Fruit fly (Drosophila melanogaster) whole organism, embryonic: ENCODE measurements around the gene CG4338.
A peak's percentile ranks its signal among the peaks of the same experiment; 100 is the strongest.

Source experiments
- Adf1 ChIP-seq: fragments of 200-800 bp; sonication (Bioruptor generic); IDR thresholded peaks from 2 replicates; pipeline ENCODE4 v1.3.6; 2022; ENCODE audit warnings: missing biosample characterization, missing genetic modification characterization
- B-H2 ChIP-seq: fragments of 200-800 bp; sonication (Bioruptor generic); optimal IDR thresholded peaks from 2 replicates; lab custom pipeline; 2018; ENCODE audit warnings: missing biosample characterization, mild to moderate bottlenecking, missing genetic modification characterization
- CG10462 ChIP-seq: fragments of 200-800 bp; sonication (Bioruptor generic); optimal IDR thresholded peaks from 2 replicates; lab custom pipeline; 2016; ENCODE audit warnings: missing biosample characterization, missing genetic modification characterization
- CG12744 ChIP-seq: fragments of 200-800 bp; sonication (Bioruptor generic); optimal IDR thresholded peaks from 2 replicates; lab custom pipeline; 2016; ENCODE audit warnings: missing biosample characterization, missing genetic modification characterization
- CG15269 ChIP-seq: fragments of 200-800 bp; sonication (Bioruptor generic); optimal IDR thresholded peaks from 2 replicates; lab custom pipeline; 2018; ENCODE audit warnings: missing biosample characterization, mild to moderate bottlenecking, missing genetic modification characterization, moderate library complexity
- CG17912 ChIP-seq: fragments of 200-800 bp; sonication (Bioruptor generic); optimal IDR thresholded peaks from 2 replicates; lab custom pipeline; 2018; ENCODE audit warnings: missing biosample characterization, mild to moderate bottlenecking, missing genetic modification characterization
- CG18011 ChIP-seq: fragments of 200-800 bp; sonication (Bioruptor generic); optimal IDR thresholded peaks from 2 replicates; lab custom pipeline; 2017; ENCODE audit warnings: missing biosample characterization, missing genetic modification characterization, mild to moderate bottlenecking, moderate library complexity, missing genotype
- CG18764 ChIP-seq: fragments of 200-800 bp; sonication (Bioruptor generic); optimal IDR thresholded peaks from 3 replicates; lab custom pipeline; 2016; ENCODE audit warnings: missing biosample characterization, missing genetic modification characterization
- CG2199 ChIP-seq: fragments of 200-800 bp; sonication (Bioruptor generic); IDR thresholded peaks from 3 replicates; pipeline ENCODE4 v1.3.6; 2022; ENCODE audit warnings: missing biosample characterization, missing genetic modification characterization
- CG33557 ChIP-seq: fragments of 200-800 bp; sonication (Bioruptor generic); optimal IDR thresholded peaks from 2 replicates; lab custom pipeline; 2019; ENCODE audit warnings: missing biosample characterization, mild to moderate bottlenecking, missing genetic modification characterization, moderate library complexity
- CG3838 ChIP-seq: fragments of 200-800 bp; sonication (Bioruptor generic); optimal IDR thresholded peaks from 3 replicates; lab custom pipeline; 2016; ENCODE audit warnings: missing biosample characterization, missing genetic modification characterization
- CG6791 ChIP-seq: fragments of 200-800 bp; sonication (Bioruptor generic); IDR thresholded peaks from 3 replicates; pipeline ENCODE4 v1.3.6; 2022; ENCODE audit warnings: missing biosample characterization, missing genetic modification characterization; ENCODE audit not compliant: partially characterized antibody
- CG8924 ChIP-seq: fragments of 200-800 bp; optimal IDR thresholded peaks from 3 replicates; lab custom pipeline; 2019; ENCODE audit warnings: missing biosample characterization, mild to moderate bottlenecking, missing genetic modification characterization, moderate library complexity
- CHES-1-like ChIP-seq: fragments of 200-800 bp; sonication (Bioruptor generic); optimal IDR thresholded peaks from 2 replicates; lab custom pipeline; 2016; ENCODE audit warnings: missing biosample characterization, missing genetic modification characterization
- Dip3 ChIP-seq: fragments of 200-800 bp; sonication (Bioruptor generic); optimal IDR thresholded peaks from 3 replicates; lab custom pipeline; 2016; ENCODE audit warnings: missing biosample characterization, missing genetic modification characterization
- Dp ChIP-seq: fragments of 200-800 bp; sonication (Bioruptor generic); optimal IDR thresholded peaks from 2 replicates; lab custom pipeline; 2018; ENCODE audit warnings: missing biosample characterization, mild to moderate bottlenecking, missing genetic modification characterization, moderate library complexity
- E2f2 ChIP-seq: fragments of 200-800 bp; sonication (Bioruptor generic); IDR thresholded peaks from 2 replicates; pipeline ENCODE4 v1.3.6; 2022; ENCODE audit warnings: missing biosample characterization, missing genetic modification characterization
- Ets97D ChIP-seq: fragments of 200-800 bp; sonication (Bioruptor generic); optimal IDR thresholded peaks from 3 replicates; lab custom pipeline; 2016; ENCODE audit warnings: missing biosample characterization, missing genetic modification characterization
- Fer2 ChIP-seq: fragments of 200-800 bp; sonication (Bioruptor generic); optimal IDR thresholded peaks from 2 replicates; lab custom pipeline; 2018; ENCODE audit warnings: missing biosample characterization, mild to moderate bottlenecking, missing genetic modification characterization, moderate library complexity
- HLH4C ChIP-seq: fragments of 200-800 bp; sonication (Bioruptor generic); IDR thresholded peaks from 3 replicates; pipeline ENCODE4 v1.3.6; 2022; ENCODE audit warnings: missing biosample characterization, missing genetic modification characterization; ENCODE audit not compliant: partially characterized antibody
- Hey ChIP-seq: fragments of 200-800 bp; sonication (Bioruptor generic); optimal IDR thresholded peaks from 3 replicates; lab custom pipeline; 2018; ENCODE audit warnings: missing biosample characterization, mild to moderate bottlenecking, missing genetic modification characterization
- HmgZ ChIP-seq: fragments of 200-800 bp; sonication (Bioruptor generic); optimal IDR thresholded peaks from 2 replicates; lab custom pipeline; 2018; ENCODE audit warnings: missing biosample characterization, mild to moderate bottlenecking, missing genetic modification characterization
- Hr78 ChIP-seq, 2 experiments: fragments of 200-800 bp in 1 of 2; fragments of >200 bp in 1 of 2; sonication (Bioruptor generic) in 1 of 2; optimal IDR thresholded peaks; 2 replicates each; lab custom pipeline; 2017 to 2019; ENCODE audit warnings: missing biosample characterization in 2 of 2, missing genetic modification characterization in 2 of 2, mild to moderate bottlenecking in 1 of 2, moderate library complexity in 1 of 2
- Max ChIP-seq: fragments of 200-800 bp; sonication (Bioruptor generic); optimal IDR thresholded peaks from 2 replicates; lab custom pipeline; 2016; ENCODE audit warnings: missing biosample characterization, mild to moderate bottlenecking, missing genetic modification characterization
- Med ChIP-seq: fragments of 200-800 bp; sonication (Bioruptor generic); peaks from one replicate; lab custom pipeline; 2016; ENCODE audit warnings: missing biosample characterization, missing genetic modification characterization, mild to moderate bottlenecking, inconsistent platforms, moderate library complexity
- Mrtf ChIP-seq: fragments of 200-800 bp; sonication (Bioruptor generic); IDR thresholded peaks from 3 replicates; pipeline ENCODE4 v1.3.6; 2022; ENCODE audit warnings: missing biosample characterization, missing genetic modification characterization
- NFAT ChIP-seq: fragments of 200-800 bp; sonication (Bioruptor generic); IDR thresholded peaks from 2 replicates; pipeline ENCODE4 v1.3.6; 2022; ENCODE audit warnings: missing biosample characterization, missing genetic modification characterization
- Trl ChIP-seq, 3 experiments: fragments of >200 bp in 2 of 3; fragments of 200-800 bp in 1 of 3; sonication (Bioruptor generic) in 1 of 3; optimal IDR thresholded peaks; 2 replicates in 1 of 3; 3 replicates in 2 of 3; lab custom pipeline; 2016 to 2017; ENCODE audit warnings: missing biosample characterization in 1 of 3, missing genetic modification characterization in 1 of 3
- ash1 ChIP-seq: fragments of 200-800 bp; sonication (Bioruptor generic); optimal IDR thresholded peaks from 2 replicates; lab custom pipeline; 2018; ENCODE audit warnings: missing biosample characterization, mild to moderate bottlenecking, missing genetic modification characterization
- bbx ChIP-seq: fragments of 200-800 bp; sonication (Bioruptor generic); IDR thresholded peaks from 2 replicates; pipeline ENCODE4 v1.3.6; 2022; ENCODE audit warnings: missing biosample characterization, missing genetic modification characterization; ENCODE audit not compliant: partially characterized antibody
- btn ChIP-seq: fragments of 200-800 bp; sonication (Bioruptor generic); optimal IDR thresholded peaks from 2 replicates; lab custom pipeline; 2016; ENCODE audit warnings: missing biosample characterization, missing genetic modification characterization
- cg ChIP-seq: fragments of 200-800 bp; sonication (Bioruptor generic); optimal IDR thresholded peaks from 3 replicates; lab custom pipeline; 2019; ENCODE audit warnings: missing biosample characterization, mild to moderate bottlenecking, missing genetic modification characterization, moderate library complexity
- dm ChIP-seq: fragments of 200-800 bp; sonication (Bioruptor generic); optimal IDR thresholded peaks from 3 replicates; lab custom pipeline; 2016; ENCODE audit warnings: missing biosample characterization, missing genetic modification characterization
- eve ChIP-seq, 2 experiments: fragments of >200 bp; optimal IDR thresholded peaks; 2 replicates each; lab custom pipeline; 2017; ENCODE audit warnings: missing biosample characterization in 2 of 2, missing genetic modification characterization in 2 of 2
- fd3F ChIP-seq: fragments of 200-800 bp; sonication (Bioruptor generic); optimal IDR thresholded peaks from 2 replicates; lab custom pipeline; 2018; ENCODE audit warnings: missing biosample characterization, mild to moderate bottlenecking, missing genetic modification characterization, moderate library complexity
- gcm ChIP-seq: fragments of 200-800 bp; sonication (Bioruptor generic); optimal IDR thresholded peaks from 2 replicates; lab custom pipeline; 2019; ENCODE audit warnings: missing biosample characterization, mild to moderate bottlenecking, missing genetic modification characterization, moderate library complexity
- lbe ChIP-seq: fragments of 200-800 bp; sonication (Bioruptor generic); optimal IDR thresholded peaks from 2 replicates; lab custom pipeline; 2016; ENCODE audit warnings: missing biosample characterization, mild to moderate bottlenecking, missing genetic modification characterization
- nerfin-1 ChIP-seq: fragments of 200-800 bp; sonication (Bioruptor generic); optimal IDR thresholded peaks from 3 replicates; lab custom pipeline; 2019; ENCODE audit warnings: missing biosample characterization, mild to moderate bottlenecking, missing genetic modification characterization, moderate library complexity
- nmo ChIP-seq: fragments of 200-800 bp; sonication (Bioruptor generic); optimal IDR thresholded peaks from 2 replicates; lab custom pipeline; 2018; ENCODE audit warnings: missing biosample characterization, mild to moderate bottlenecking, missing genetic modification characterization, moderate library complexity
- oc ChIP-seq: fragments of 200-800 bp; sonication (Bioruptor generic); optimal IDR thresholded peaks from 2 replicates; lab custom pipeline; 2018; ENCODE audit warnings: missing biosample characterization, mild to moderate bottlenecking, missing genetic modification characterization, moderate library complexity
- prd ChIP-seq, 3 experiments: fragments of >200 bp in 2 of 3; fragments of 200-800 bp in 1 of 3; sonication (Bioruptor generic) in 1 of 3; optimal IDR thresholded peaks in 2 of 3; IDR thresholded peaks in 1 of 3; 2 replicates in 2 of 3; 3 replicates in 1 of 3; pipeline versions ENCODE4 v1.3.6 to Lab custom; 2017 to 2022; ENCODE audit warnings: missing biosample characterization in 1 of 3, missing genetic modification characterization in 1 of 3
- pzg ChIP-seq: fragments of 200-800 bp; sonication (Bioruptor generic); optimal IDR thresholded peaks from 3 replicates; lab custom pipeline; 2018; ENCODE audit warnings: missing biosample characterization, mild to moderate bottlenecking, missing genetic modification characterization, moderate library complexity
- salm ChIP-seq: fragments of 200-800 bp; sonication (Bioruptor generic); optimal IDR thresholded peaks from 2 replicates; lab custom pipeline; 2018; ENCODE audit warnings: missing biosample characterization, mild to moderate bottlenecking, missing genetic modification characterization
- sd ChIP-seq: fragments of 200-800 bp; sonication (Bioruptor generic); optimal IDR thresholded peaks from 3 replicates; lab custom pipeline; 2018; ENCODE audit warnings: missing biosample characterization, mild to moderate bottlenecking, missing genetic modification characterization, moderate library complexity
- sens ChIP-seq: fragments of 200-800 bp; sonication (Bioruptor generic); peaks from one replicate; lab custom pipeline; 2016; ENCODE audit warnings: missing biosample characterization, missing genetic modification characterization
- slou ChIP-seq: fragments of 200-800 bp; sonication (Bioruptor generic); optimal IDR thresholded peaks from 3 replicates; lab custom pipeline; 2016; ENCODE audit warnings: missing biosample characterization, missing genetic modification characterization
- sob ChIP-seq: fragments of 200-800 bp; sonication (Bioruptor generic); IDR thresholded peaks from 2 replicates; pipeline ENCODE4 v1.3.6; 2022; ENCODE audit warnings: missing biosample characterization, missing genetic modification characterization
- zf30C ChIP-seq: fragments of 200-800 bp; sonication (Bioruptor generic); optimal IDR thresholded peaks from 3 replicates; lab custom pipeline; 2018; ENCODE audit warnings: missing biosample characterization, mild to moderate bottlenecking, missing genetic modification characterization

Gene CG4338

dm6 chr3R:15243452-15243851, 31.9 kb upstream of the CG4338 start (continued):
- no peak for TF ChIP-seq CG15269 (tag; lab: Kevin White, UChicago)
- peak; percentile 43; the same call in 1 of the 2 replicates for TF ChIP-seq Adf1 (GFP tag; lab: Robert Waterston, UW)
- peak; percentile 8 for TF ChIP-seq CG33557 (GFP tag; lab: Kevin White, UChicago)
- peak; percentile 98 for TF ChIP-seq cg (GFP tag; lab: Kevin White, UChicago)
- TF ChIP-seq lbe (GFP tag; lab: Kevin White, UChicago) = peak; percentile 30
- TF ChIP-seq B-H2 (GFP tag; lab: Kevin White, UChicago) = peak; percentile 49
- TF ChIP-seq CG6791 = 0 out of 3 replicates have a peak, but pooled peaks have one; percentile 6
- no peak for TF ChIP-seq sob (GFP tag; lab: Robert Waterston, UW)
- peak; percentile 39 for TF ChIP-seq CHES-1-like (GFP tag; lab: Kevin White, UChicago)
- no peak for TF ChIP-seq Dip3 (GFP tag; lab: Kevin White, UChicago)
- TF ChIP-seq CG18764 (GFP tag; lab: Kevin White, UChicago) = no peak
- TF ChIP-seq NFAT (GFP tag; lab: Robert Waterston, UW) = peak; percentile 63; the same call in 1 of the 2 replicates
- TF ChIP-seq oc (tag; lab: Kevin White, UChicago) = peak; percentile 25
- peak; percentile 94 for TF ChIP-seq dm (GFP tag; lab: Kevin White, UChicago)
- no peak for TF ChIP-seq btn
- TF ChIP-seq Ets97D (GFP tag; lab: Kevin White, UChicago) = no peak
- peak; percentile 5 for TF ChIP-seq pzg (GFP tag; lab: Kevin White, UChicago)
- no peak for TF ChIP-seq HLH4C (GFP tag; lab: Robert Waterston, UW)
- TF ChIP-seq nerfin-1 (tag; lab: Kevin White, UChicago) = peak; percentile 56
- TF ChIP-seq sd (tag; lab: Kevin White, UChicago) = peak; percentile 97
- TF ChIP-seq Hey (tag; lab: Kevin White, UChicago) = peak; percentile 64
- no peak for TF ChIP-seq ash1 (GFP tag; lab: Kevin White, UChicago)
- TF ChIP-seq gcm (GFP tag; lab: Kevin White, UChicago) = peak; percentile 85
- peak; percentile 68 for TF ChIP-seq CG17912 (GFP tag; lab: Kevin White, UChicago)
- TF ChIP-seq Hr78 (GFP tag; optimal IDR thresholded peaks at IDR 0.05; lab: Kevin White, UChicago) = peak in 1 of 2 experiments; percentile 68
- TF ChIP-seq Dp = peak; percentile 6
- TF ChIP-seq Trl (optimal IDR thresholded peaks at IDR 0.05; lab: Kevin White, UChicago) = no peak
- no peak for TF ChIP-seq Trl (GFP tag; optimal IDR thresholded peaks at IDR 0.05; lab: Kevin White, UChicago)
- peak; percentile 17; the same call in 1 of the 2 replicates for TF ChIP-seq bbx (GFP tag; lab: Robert Waterston, UW)
- TF ChIP-seq CG8924 (tag; lab: Kevin White, UChicago) = peak; percentile 13
- TF ChIP-seq prd (optimal IDR thresholded peaks at IDR 0.05; lab: Kevin White, UChicago) = no peak
- no peak for TF ChIP-seq prd (GFP tag; IDR thresholded peaks at IDR 0.05; lab: Robert Waterston, UW)
- no peak for TF ChIP-seq Fer2 (tag; lab: Kevin White, UChicago)
- peak; percentile 83 for TF ChIP-seq Max
- no peak for TF ChIP-seq CG12744 (GFP tag; lab: Kevin White, UChicago)
- TF ChIP-seq E2f2 (GFP tag; lab: Robert Waterston, UW) = 0 out of 2 replicates have a peak, but pooled peaks have one; percentile 20
- no peak for TF ChIP-seq salm (tag; lab: Kevin White, UChicago)
- no peak for TF ChIP-seq fd3F
- TF ChIP-seq CG3838 (GFP tag; lab: Kevin White, UChicago) = no peak
- no peak for TF ChIP-seq CG18011
- TF ChIP-seq zf30C (GFP tag; lab: Kevin White, UChicago) = no peak
- 0 out of 3 replicates have a peak, but pooled peaks have one; percentile 37 for TF ChIP-seq CG2199 (GFP tag; lab: Robert Waterston, UW)
- TF ChIP-seq Med (GFP tag; lab: Kevin White, UChicago) = peak; percentile 53
- TF ChIP-seq CG10462 = no peak
- no peak for TF ChIP-seq Mrtf (GFP tag; lab: Robert Waterston, UW)
- no peak for TF ChIP-seq eve (GFP tag; optimal IDR thresholded peaks at IDR 0.05; lab: Kevin White, UChicago)
- peak; percentile 15 for TF ChIP-seq nmo (GFP tag; lab: Kevin White, UChicago)
- TF ChIP-seq slou (GFP tag; lab: Kevin White, UChicago) = no peak
- peak; percentile 42 for TF ChIP-seq sens
- peak; percentile 57 for TF ChIP-seq HmgZ
